Worm (Caenorhabditis elegans) whole organism, L2 larva: ENCODE results near the gene wrt-9.

Experiments used
- C34F6.9 ChIP-seq: fragments of 150-350 bp; optimal IDR thresholded peaks from 2 replicates; lab custom pipeline; 2014; ENCODE audit warnings: missing biosample characterization, missing genetic modification characterization
- F13H6.1 ChIP-seq: sonication (generic microtip); optimal IDR thresholded peaks from 2 replicates; lab custom pipeline; 2016; ENCODE audit warnings: missing genetic modification characterization, missing compliant biosample characterization
- R02D3.7 ChIP-seq: fragments of 150-350 bp; optimal IDR thresholded peaks from 2 replicates; lab custom pipeline; 2014; ENCODE audit warnings: missing biosample characterization, missing genetic modification characterization
- Y55F3AM.14 ChIP-seq: fragments of 200-800 bp; sonication (Bioruptor generic); optimal IDR thresholded peaks from 2 replicates; lab custom pipeline; 2018; ENCODE audit warnings: mild to moderate bottlenecking, missing genetic modification characterization, missing compliant biosample characterization
- ZK546.5 ChIP-seq: sonication (generic microtip); optimal IDR thresholded peaks from 2 replicates; lab custom pipeline; 2017; ENCODE audit warnings: missing biosample characterization, missing genetic modification characterization
- alr-1 ChIP-seq: fragments of 150-350 bp; optimal IDR thresholded peaks from 2 replicates; lab custom pipeline; 2014; ENCODE audit warnings: missing biosample characterization, missing genetic modification characterization
- aly-2 ChIP-seq: fragments of 150-350 bp; optimal IDR thresholded peaks from 2 replicates; lab custom pipeline; 2014; ENCODE audit warnings: missing biosample characterization, missing genetic modification characterization
- ama-1 ChIP-seq: fragments of 150-350 bp; optimal IDR thresholded peaks from 2 replicates; lab custom pipeline; 2018; ENCODE audit warnings: inconsistent platforms
- blmp-1 ChIP-seq: sonication (generic microtip); optimal IDR thresholded peaks from 2 replicates; lab custom pipeline; 2017; ENCODE audit warnings: missing genetic modification characterization, mild to moderate bottlenecking, missing compliant biosample characterization, antibody characterized with exemption, moderate library complexity; ENCODE audit not compliant: insufficient read depth
- ceh-16 ChIP-seq: fragments of 150-350 bp; optimal IDR thresholded peaks from 2 replicates; lab custom pipeline; 2014; ENCODE audit warnings: missing biosample characterization, missing genetic modification characterization
- crh-2 ChIP-seq: sonication (generic microtip); optimal IDR thresholded peaks from 2 replicates; lab custom pipeline; 2017; ENCODE audit warnings: missing biosample characterization, missing genetic modification characterization
- egl-27 ChIP-seq: sonication (generic microtip); optimal IDR thresholded peaks from 3 replicates; lab custom pipeline; 2017; ENCODE audit warnings: missing biosample characterization, missing genetic modification reagents, missing genetic modification characterization
- elt-1 ChIP-seq: fragments of 150-350 bp; optimal IDR thresholded peaks from 2 replicates; lab custom pipeline; 2014; ENCODE audit warnings: missing biosample characterization, missing genetic modification characterization
- elt-3 ChIP-seq: sonication (generic microtip); optimal IDR thresholded peaks from 2 replicates; lab custom pipeline; 2017; ENCODE audit warnings: missing biosample characterization, missing genetic modification characterization
- fos-1 ChIP-seq: fragments of 150-350 bp; optimal IDR thresholded peaks from 2 replicates; lab custom pipeline; 2014; ENCODE audit warnings: missing biosample characterization, missing genetic modification characterization
- gmeb-1 ChIP-seq: fragments of 150-350 bp; optimal IDR thresholded peaks from 2 replicates; lab custom pipeline; 2014; ENCODE audit warnings: missing biosample characterization, missing genetic modification characterization
- lin-11 ChIP-seq: fragments of 150-350 bp; sonication (generic microtip); optimal IDR thresholded peaks from 2 replicates; lab custom pipeline; 2014; ENCODE audit warnings: missing biosample characterization, missing genetic modification characterization, inconsistent platforms, mixed read lengths
- lin-13 ChIP-seq: fragments of 150-350 bp; optimal IDR thresholded peaks from 2 replicates; lab custom pipeline; 2014; ENCODE audit warnings: missing biosample characterization, missing genetic modification reagents, missing genetic modification characterization
- lin-39 ChIP-seq: fragments of 150-350 bp; optimal IDR thresholded peaks from 2 replicates; lab custom pipeline; 2014; ENCODE audit warnings: missing biosample characterization, missing genetic modification reagents, missing genetic modification characterization
- lsy-2 ChIP-seq, 2 experiments: fragments of 150-350 bp in 1 of 2; sonication (generic microtip) in 1 of 2; optimal IDR thresholded peaks; 2 replicates each; lab custom pipeline; 2014 to 2017; ENCODE audit warnings: missing biosample characterization in 2 of 2, missing genetic modification characterization in 2 of 2
- mbf-1 ChIP-seq: sonication (generic microtip); optimal IDR thresholded peaks from 2 replicates; lab custom pipeline; 2017; ENCODE audit warnings: missing biosample characterization, missing genetic modification characterization
- nhr-12 ChIP-seq: fragments of 150-350 bp; optimal IDR thresholded peaks from 2 replicates; lab custom pipeline; 2014; ENCODE audit warnings: missing biosample characterization, missing genetic modification characterization
- nhr-129 ChIP-seq: fragments of 150-350 bp; optimal IDR thresholded peaks from 2 replicates; lab custom pipeline; 2014; ENCODE audit warnings: missing biosample characterization, missing genetic modification characterization
- nhr-25 ChIP-seq: fragments of 150-350 bp; sonication (generic microtip); optimal IDR thresholded peaks from 3 replicates; lab custom pipeline; 2014; ENCODE audit warnings: missing biosample characterization, missing genetic modification characterization
- nhr-6 ChIP-seq: fragments of 150-350 bp; optimal IDR thresholded peaks from 2 replicates; lab custom pipeline; 2014; ENCODE audit warnings: missing biosample characterization, missing genetic modification characterization
- nhr-77 ChIP-seq: fragments of 150-350 bp; optimal IDR thresholded peaks from 2 replicates; lab custom pipeline; 2014; ENCODE audit warnings: missing biosample characterization, missing genetic modification characterization
- peb-1 ChIP-seq: fragments of 150-350 bp; optimal IDR thresholded peaks from 2 replicates; lab custom pipeline; 2014; ENCODE audit warnings: missing biosample characterization, missing genetic modification characterization
- sem-4 ChIP-seq: fragments of 150-350 bp; optimal IDR thresholded peaks from 2 replicates; lab custom pipeline; 2014; ENCODE audit warnings: missing biosample characterization, missing genetic modification reagents, missing genetic modification characterization
- sma-3 ChIP-seq: sonication (generic microtip); optimal IDR thresholded peaks from 2 replicates; lab custom pipeline; 2016; ENCODE audit warnings: missing genetic modification reagents, missing genetic modification characterization, missing compliant biosample characterization
- sma-9 ChIP-seq, 2 experiments: fragments of 150-350 bp in 1 of 2; sonication (generic microtip) in 1 of 2; optimal IDR thresholded peaks; 2 replicates each; lab custom pipeline; 2014 to 2016; ENCODE audit warnings: missing genetic modification characterization in 2 of 2, mild to moderate bottlenecking in 1 of 2, missing biosample characterization in 1 of 2, missing compliant biosample characterization in 1 of 2, missing genetic modification reagents in 1 of 2, moderate library complexity in 1 of 2
- snpc-4 ChIP-seq: fragments of 150-350 bp; optimal IDR thresholded peaks from 2 replicates; lab custom pipeline; 2014; ENCODE audit warnings: missing biosample characterization, missing genetic modification characterization
- unc-39 ChIP-seq: fragments of 150-350 bp; optimal IDR thresholded peaks from 2 replicates; lab custom pipeline; 2014; ENCODE audit warnings: missing biosample characterization, missing genetic modification characterization
- unc-55 ChIP-seq: fragments of 150-350 bp; sonication (generic microtip); optimal IDR thresholded peaks from 3 replicates; lab custom pipeline; 2014; ENCODE audit warnings: missing biosample characterization, missing genetic modification reagents, missing genetic modification characterization
- zag-1 ChIP-seq: fragments of 150-350 bp; optimal IDR thresholded peaks from 2 replicates; lab custom pipeline; 2014; ENCODE audit warnings: missing biosample characterization, missing genetic modification characterization
- ztf-1 ChIP-seq: fragments of 200-800 bp; sonication (Bioruptor generic); conservative IDR thresholded peaks from 2 replicates; pipeline ENCODE4 v1.3.6; 2022; ENCODE audit warnings: missing genetic modification characterization, missing compliant biosample characterization
- ztf-11 ChIP-seq: sonication (generic microtip); optimal IDR thresholded peaks from 2 replicates; lab custom pipeline; 2017; ENCODE audit warnings: missing biosample characterization, missing genetic modification characterization

The wrt-9 gene

ce11 chrX:1576337-1576736, at the start of gene wrt-9:
Gene wrt-9 (plus strand): TSS chrX:1576637.
- no peak for TF ChIP-seq lin-11
- TF ChIP-seq lin-13 = no peak
- TF ChIP-seq nhr-12 = no peak
- no peak for TF ChIP-seq nhr-77 (tag; lab: Kevin White, UChicago)
- no peak for TF ChIP-seq elt-1 (tag; lab: Kevin White, UChicago)
- TF ChIP-seq blmp-1 (tag; lab: Kevin White, UChicago) = no peak
- no peak for TF ChIP-seq crh-2
- no peak for TF ChIP-seq sma-3 (GFP tag; lab: Kevin White, UChicago)

ce11 chrX:1527338-1527737, 49.1 kb upstream of the wrt-9 start:
- TF ChIP-seq F13H6.1 (tag; lab: Kevin White, UChicago) (peak; percentile 47), lin-39 (no peak), lin-13 (peak; percentile 7), peb-1 (tag; lab: Kevin White, UChicago) (no peak), blmp-1 (tag; lab: Kevin White, UChicago) (peak; percentile 30), nhr-6 (no peak), sma-3 (GFP tag; lab: Kevin White, UChicago) (peak; percentile 53), ztf-11 (no peak), nhr-129 (tag; lab: Kevin White, UChicago) (peak; percentile 51), sma-9 (GFP tag; optimal IDR thresholded peaks at IDR 0.05; lab: Kevin White, UChicago) (peak; percentile 69), sma-9 (tag; optimal IDR thresholded peaks at IDR 0.05; lab: Kevin White, UChicago) (no peak), fos-1 (peak; percentile 35), unc-39 (tag; lab: Kevin White, UChicago) (no peak), crh-2 (peak; percentile 57), gmeb-1 (no peak), R02D3.7 (tag; lab: Kevin White, UChicago) (no peak), nhr-25 (peak; percentile 83), ceh-16 (peak; percentile 48), sem-4 (peak; percentile 31), egl-27 (tag; lab: Kevin White, UChicago) (no peak), C34F6.9 (tag; lab: Kevin White, UChicago) (peak; percentile 21)

- no peak for TF ChIP-seq blmp-1 (tag; lab: Kevin White, UChicago)
- TF ChIP-seq unc-55 (GFP tag; lab: Kevin White, UChicago) = peak; percentile 17
Observed at ce11 chrX:1528107-1528506, 48.3 kb upstream of the wrt-9 start.

ce11 chrX:1529013-1529412, 47.4 kb upstream of the wrt-9 start:
- no peak for TF ChIP-seq nhr-12
- no peak for TF ChIP-seq ZK546.5 (tag; lab: Kevin White, UChicago)
- peak; percentile 30 for TF ChIP-seq unc-55 (GFP tag; lab: Kevin White, UChicago)
- no peak for TF ChIP-seq elt-3 (tag; lab: Kevin White, UChicago)
- peak in 1 of 2 experiments; percentile 16 for TF ChIP-seq lsy-2 (tag; optimal IDR thresholded peaks at IDR 0.05; lab: Kevin White, UChicago)
- TF ChIP-seq, all 48 proteins: peak for 2

ce11 chrX:1535261-1535660, 41.2 kb upstream of the wrt-9 start, which contains the start of gene K06A9.3:
Gene K06A9.3 (minus strand): TSS chrX:1535361.
- TF ChIP-seq mbf-1 = no peak
- TF ChIP-seq ztf-1 (GFP tag; lab: Robert Waterston, UW) = no peak
- TF ChIP-seq zag-1 (tag; lab: Kevin White, UChicago) = no peak
- no peak for TF ChIP-seq R02D3.7 (tag; lab: Kevin White, UChicago)
- no peak for TF ChIP-seq nhr-129 (tag; lab: Kevin White, UChicago)
- TF ChIP-seq lin-39 = no peak
- TF ChIP-seq alr-1 = no peak
- no peak for TF ChIP-seq egl-27 (tag; lab: Kevin White, UChicago)
- no peak for TF ChIP-seq snpc-4 (tag; lab: Kevin White, UChicago)
- TF ChIP-seq nhr-25 = no peak
- TF ChIP-seq aly-2 = no peak
- TF ChIP-seq unc-55 (GFP tag; lab: Kevin White, UChicago) = no peak
- no peak for TF ChIP-seq nhr-77 (tag; lab: Kevin White, UChicago)
- no peak for TF ChIP-seq nhr-12
- no peak for TF ChIP-seq ama-1 (lab: Kevin White, UChicago)
- TF ChIP-seq lin-11 = no peak
- TF ChIP-seq Y55F3AM.14 (GFP tag; lab: Kevin White, UChicago) = no peak
- no peak for TF ChIP-seq gmeb-1
- no peak for TF ChIP-seq sem-4
